Fruit fly (Drosophila melanogaster): Measurements from ENCODE around the gene CG4998.

Gene CG4998

dm6 chr3L:16361200-16361815 lies 22.5 kb downstream of the CG4998 start (continued):
- TF ChIP-seq CG4318 (GFP tag; optimal IDR thresholded peaks at IDR 0.05) (peak; percentile 18), CG8632 (GFP tag; optimal IDR thresholded peaks at IDR 0.05) (peak; percentile 86), fd85E (GFP tag; optimal IDR thresholded peaks at IDR 0.05) (peak; percentile 15), OdsH (GFP tag; optimal IDR thresholded peaks at IDR 0.05) (peak; percentile 90), Lpt (GFP tag; optimal IDR thresholded peaks at IDR 0.05) (peak; percentile 39), CG3919 (GFP tag; optimal IDR thresholded peaks at IDR 0.05) (peak; percentile 58), svp (GFP tag) (peak; percentile 89), CG10631 (GFP tag; optimal IDR thresholded peaks at IDR 0.05) (peak; percentile 93), CG11902 (GFP tag; optimal IDR thresholded peaks at IDR 0.05) (peak; percentile 70), Blimp-1 (GFP tag; optimal IDR thresholded peaks at IDR 0.05) (peak; percentile 27), pdm3 (GFP tag; optimal IDR thresholded peaks at IDR 0.05) (peak; percentile 84), CG34406 (GFP tag; optimal IDR thresholded peaks at IDR 0.05) (peak; percentile 89), Sox14 (GFP tag; optimal IDR thresholded peaks at IDR 0.05) (peak; percentile 82), Hr38 (GFP tag; optimal IDR thresholded peaks at IDR 0.05) (no peak), achi (GFP tag; optimal IDR thresholded peaks at IDR 0.05) (peak; percentile 89), CG10669 (GFP tag; optimal IDR thresholded peaks at IDR 0.05) (peak; percentile 89), acj6 (GFP tag; optimal IDR thresholded peaks at IDR 0.05) (peak; percentile 92), CG6808 (GFP tag; optimal IDR thresholded peaks at IDR 0.05) (peak; percentile 97)

dm6 chr3L:16362119-16362653 lies 23.4 kb downstream of the CG4998 start, which contains the start of gene Cpr72Ea:
Gene Cpr72Ea (plus strand): TSS chr3L:16362603.
- TF ChIP-seq dsx (GFP tag; optimal IDR thresholded peaks at IDR 0.05; ENCODE audit: poor library complexity, severe bottlenecking), result peak; percentile 46
- TF ChIP-seq Eip78C (GFP tag), result peak; percentile 31
- TF ChIP-seq Gug (GFP tag; IDR thresholded peaks at IDR 0.05), result no peak
- no peak for TF ChIP-seq Sox14 (GFP tag; optimal IDR thresholded peaks at IDR 0.05)
- TF ChIP-seq CG10669 (GFP tag; optimal IDR thresholded peaks at IDR 0.05), result no peak
- peak; percentile 6 for TF ChIP-seq CG10631 (GFP tag; optimal IDR thresholded peaks at IDR 0.05)
- TF ChIP-seq Ets96B (tag; optimal IDR thresholded peaks at IDR 0.05), result peak; percentile 37
- TF ChIP-seq fkh (GFP tag; optimal IDR thresholded peaks at IDR 0.05), result no peak
- TF ChIP-seq pdm3 (GFP tag; optimal IDR thresholded peaks at IDR 0.05), result no peak
- TF ChIP-seq CG6808 (GFP tag; optimal IDR thresholded peaks at IDR 0.05), result peak; percentile 52
- TF ChIP-seq Ets21C (GFP tag; optimal IDR thresholded peaks at IDR 0.05), result no peak
- TF ChIP-seq Met (GFP tag; optimal IDR thresholded peaks at IDR 0.05), result no peak
- TF ChIP-seq svp (GFP tag), result no peak
- TF ChIP-seq CG6854 (GFP tag; optimal IDR thresholded peaks at IDR 0.05), result no peak
- TF ChIP-seq ss (GFP tag; optimal IDR thresholded peaks at IDR 0.05), result peak; percentile 4 to 36
- TF ChIP-seq CG11902 (GFP tag; optimal IDR thresholded peaks at IDR 0.05), result no peak
- no peak for TF ChIP-seq Hr39 (GFP tag; optimal IDR thresholded peaks at IDR 0.05)
- TF ChIP-seq CG3032 (tag; optimal IDR thresholded peaks at IDR 0.05), result peak; percentile 66
- TF ChIP-seq fd59A (GFP tag; optimal IDR thresholded peaks at IDR 0.05), result peak; percentile 14
- peak; percentile 27 for TF ChIP-seq spab (GFP tag; optimal IDR thresholded peaks at IDR 0.05)
- TF ChIP-seq net (GFP tag; optimal IDR thresholded peaks at IDR 0.05), result no peak

DNA sequence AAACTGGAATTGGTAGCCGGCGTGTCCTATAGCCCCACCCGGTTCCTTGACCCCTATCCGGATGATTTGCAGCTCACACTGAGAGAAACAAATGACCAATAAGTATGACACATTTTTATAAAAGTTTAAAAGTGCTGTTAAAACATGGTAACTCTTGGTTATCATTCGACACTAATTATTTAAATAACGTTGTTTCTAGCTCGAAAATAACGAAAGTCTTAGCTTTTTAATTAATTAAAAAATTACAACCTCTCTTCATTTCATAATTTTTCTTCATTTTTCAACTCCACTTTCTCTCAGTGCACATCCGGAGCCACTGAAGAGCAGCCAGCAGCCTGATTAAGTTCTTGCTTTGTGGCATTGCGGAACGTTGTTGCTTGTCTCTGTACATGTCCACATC lies 25.4 kb downstream of the CG4998 start:
- peak; percentile 83 for TF ChIP-seq cyc (GFP tag; optimal IDR thresholded peaks at IDR 0.05)
- peak; percentile 75 for TF ChIP-seq salr (GFP tag; optimal IDR thresholded peaks at IDR 0.05)
- peak; percentile 81 for TF ChIP-seq CG9139 (GFP tag; optimal IDR thresholded peaks at IDR 0.05)
- peak; percentile 90 for TF ChIP-seq CG8632 (GFP tag; optimal IDR thresholded peaks at IDR 0.05)
- peak; percentile 39 for TF ChIP-seq CG4318 (GFP tag; optimal IDR thresholded peaks at IDR 0.05)
- TF ChIP-seq Sox14 (GFP tag; optimal IDR thresholded peaks at IDR 0.05), result peak; percentile 87
- peak; percentile 64 for TF ChIP-seq CG6854 (GFP tag; optimal IDR thresholded peaks at IDR 0.05)
- peak; percentile 92 for TF ChIP-seq CG3919 (GFP tag; optimal IDR thresholded peaks at IDR 0.05)
- TF ChIP-seq eg (GFP tag; IDR thresholded peaks at IDR 0.05), result no peak
- no peak for TF ChIP-seq Gug (GFP tag; IDR thresholded peaks at IDR 0.05)
- peak; percentile 90 for TF ChIP-seq Ets96B (tag; optimal IDR thresholded peaks at IDR 0.05)
- TF ChIP-seq Met (GFP tag; optimal IDR thresholded peaks at IDR 0.05), result peak; percentile 85
- TF ChIP-seq CG32006 (GFP tag; optimal IDR thresholded peaks at IDR 0.05), result peak; percentile 74
- peak; percentile 85 for TF ChIP-seq pdm3 (GFP tag; optimal IDR thresholded peaks at IDR 0.05)
- peak; percentile 69 for TF ChIP-seq CG15336 (GFP tag; IDR thresholded peaks at IDR 0.05)
- TF ChIP-seq Ets21C (GFP tag; optimal IDR thresholded peaks at IDR 0.05), result peak; percentile 69
- peak; percentile 84 for TF ChIP-seq CG1621 (tag; optimal IDR thresholded peaks at IDR 0.05)
- TF ChIP-seq CG16779 (tag; optimal IDR thresholded peaks at IDR 0.05), result peak; percentile 82
- peak; percentile 85 for TF ChIP-seq Sox102F (GFP tag; optimal IDR thresholded peaks at IDR 0.05)
- no peak for TF ChIP-seq dac (GFP tag; optimal IDR thresholded peaks at IDR 0.05)
- peak; percentile 66 for TF ChIP-seq Lpt (GFP tag; optimal IDR thresholded peaks at IDR 0.05)
- TF ChIP-seq Hr4 (GFP tag; optimal IDR thresholded peaks at IDR 0.05), result peak; percentile 44
- peak; percentile 90 for TF ChIP-seq dsx (GFP tag; optimal IDR thresholded peaks at IDR 0.05; ENCODE audit: poor library complexity, severe bottlenecking)
- peak; percentile 92 for TF ChIP-seq CG6808 (GFP tag; optimal IDR thresholded peaks at IDR 0.05)
- TF ChIP-seq CG7368 (GFP tag; optimal IDR thresholded peaks at IDR 0.05), result peak; percentile 77
- TF ChIP-seq Hr39 (GFP tag; optimal IDR thresholded peaks at IDR 0.05), result peak; percentile 75
- peak; percentile 88 for TF ChIP-seq net (GFP tag; optimal IDR thresholded peaks at IDR 0.05)

Measured in whole organism, prepupa.